Fruit fly (Drosophila melanogaster) whole organism, embryonic: ENCODE data around the gene mib1.

Experiments used
- Antp ChIP-seq: fragments of 200-800 bp; sonication (Bioruptor generic); optimal IDR thresholded peaks from 3 replicates; lab custom pipeline; 2016; ENCODE audit warnings: missing biosample characterization, missing genetic modification characterization
- B-H1 ChIP-seq: fragments of 200-800 bp; sonication (Bioruptor generic); IDR thresholded peaks from 3 replicates; pipeline ENCODE4 v1.3.6; 2022; ENCODE audit warnings: missing biosample characterization, missing genetic modification characterization
- Bdp1 ChIP-seq: fragments of 200-800 bp; sonication (Bioruptor generic); optimal IDR thresholded peaks from 3 replicates; lab custom pipeline; 2016; ENCODE audit warnings: missing biosample characterization, missing genetic modification characterization
- C15 ChIP-seq: fragments of 200-800 bp; sonication (Bioruptor generic); IDR thresholded peaks from 3 replicates; pipeline ENCODE4 v1.3.6; 2022; ENCODE audit warnings: missing biosample characterization, missing genetic modification characterization
- CG13287 ChIP-seq: fragments of 200-800 bp; sonication (Bioruptor generic); IDR thresholded peaks from 2 replicates; pipeline ENCODE4 v1.3.6; 2022; ENCODE audit warnings: missing biosample characterization, missing genetic modification characterization; ENCODE audit not compliant: partially characterized antibody
- CG14014 ChIP-seq: fragments of 200-800 bp; sonication (Bioruptor generic); IDR thresholded peaks from 2 replicates; pipeline ENCODE4 v1.3.6; 2022; ENCODE audit warnings: missing biosample characterization, missing genetic modification characterization
- CG14441 ChIP-seq: fragments of 200-800 bp; sonication (Bioruptor generic); IDR thresholded peaks from 2 replicates; pipeline ENCODE4 v1.3.6; 2022; ENCODE audit warnings: missing biosample characterization, missing genetic modification characterization
- CG14710 ChIP-seq: fragments of 200-800 bp; sonication (Bioruptor generic); optimal IDR thresholded peaks from 3 replicates; lab custom pipeline; 2019; ENCODE audit warnings: missing biosample characterization, mild to moderate bottlenecking, missing genetic modification characterization, moderate library complexity
- CG16813 ChIP-seq: fragments of 200-800 bp; sonication (Bioruptor generic); IDR thresholded peaks from 3 replicates; pipeline ENCODE4 v1.3.6; 2022; ENCODE audit warnings: missing biosample characterization, missing genetic modification characterization; ENCODE audit not compliant: partially characterized antibody
- CG17359 ChIP-seq: fragments of 200-800 bp; sonication (Bioruptor generic); optimal IDR thresholded peaks from 3 replicates; lab custom pipeline; 2018; ENCODE audit warnings: missing biosample characterization, mild to moderate bottlenecking, missing genetic modification characterization, moderate library complexity
- CG17361 ChIP-seq: fragments of 200-800 bp; sonication (Bioruptor generic); IDR thresholded peaks from 3 replicates; pipeline ENCODE4 v1.3.6; 2022; ENCODE audit warnings: missing biosample characterization, missing genetic modification characterization
- CG2120 ChIP-seq: fragments of 200-800 bp; sonication (Bioruptor generic); optimal IDR thresholded peaks from 3 replicates; lab custom pipeline; 2016; ENCODE audit warnings: missing biosample characterization, missing genetic modification characterization
- CG31224 ChIP-seq: fragments of 200-800 bp; sonication (Bioruptor generic); IDR thresholded peaks from 2 replicates; pipeline ENCODE4 v1.3.6; 2022; ENCODE audit warnings: missing biosample characterization, missing genetic modification characterization
- CG31388 ChIP-seq: fragments of 200-800 bp; sonication (Bioruptor generic); optimal IDR thresholded peaks from 2 replicates; lab custom pipeline; 2016; ENCODE audit warnings: missing biosample characterization, missing genetic modification characterization
- CG33213 ChIP-seq: fragments of 200-800 bp; sonication (Bioruptor generic); optimal IDR thresholded peaks from 3 replicates; lab custom pipeline; 2016; ENCODE audit warnings: missing biosample characterization, missing genetic modification characterization
- CG33557 ChIP-seq: fragments of 200-800 bp; sonication (Bioruptor generic); optimal IDR thresholded peaks from 2 replicates; lab custom pipeline; 2019; ENCODE audit warnings: missing biosample characterization, mild to moderate bottlenecking, missing genetic modification characterization, moderate library complexity
- CG4730 ChIP-seq: fragments of 200-800 bp; sonication (Bioruptor generic); IDR thresholded peaks from 2 replicates; pipeline ENCODE4 v1.3.6; 2022; ENCODE audit warnings: missing biosample characterization, missing genetic modification characterization
- CG6689 ChIP-seq: fragments of 200-800 bp; sonication (Bioruptor generic); IDR thresholded peaks from 2 replicates; pipeline ENCODE4 v1.3.6; 2022; ENCODE audit warnings: missing biosample characterization, missing genetic modification characterization
- CG8765 ChIP-seq: fragments of 200-800 bp; sonication (Bioruptor generic); IDR thresholded peaks from 2 replicates; pipeline ENCODE4 v1.3.6; 2022; ENCODE audit warnings: missing biosample characterization, missing genetic modification characterization
- CG8924 ChIP-seq: fragments of 200-800 bp; optimal IDR thresholded peaks from 3 replicates; lab custom pipeline; 2019; ENCODE audit warnings: missing biosample characterization, mild to moderate bottlenecking, missing genetic modification characterization, moderate library complexity
- Dp ChIP-seq: fragments of 200-800 bp; sonication (Bioruptor generic); optimal IDR thresholded peaks from 2 replicates; lab custom pipeline; 2018; ENCODE audit warnings: missing biosample characterization, mild to moderate bottlenecking, missing genetic modification characterization, moderate library complexity
- E2f1 ChIP-seq: fragments of 200-800 bp; sonication (Bioruptor generic); IDR thresholded peaks from 2 replicates; pipeline ENCODE4 v1.3.6; 2022; ENCODE audit warnings: missing biosample characterization, missing genetic modification characterization
- Ets65A ChIP-seq: fragments of 200-800 bp; sonication (Bioruptor generic); peaks from one replicate; lab custom pipeline; 2016; ENCODE audit warnings: missing biosample characterization, missing genetic modification characterization
- Hmr ChIP-seq: fragments of 200-800 bp; sonication (Bioruptor generic); optimal IDR thresholded peaks from 3 replicates; lab custom pipeline; 2017; ENCODE audit warnings: mild to moderate bottlenecking, missing biosample characterization, missing genetic modification reagents, missing genetic modification characterization
- Hmx ChIP-seq: fragments of 200-800 bp; sonication (Bioruptor generic); optimal IDR thresholded peaks from 2 replicates; lab custom pipeline; 2016; ENCODE audit warnings: missing biosample characterization, missing genetic modification characterization
- Lpt ChIP-seq: fragments of >200 bp; optimal IDR thresholded peaks from 2 replicates; lab custom pipeline; 2018; ENCODE audit warnings: missing biosample characterization, missing genetic modification characterization
- Nf-YC ChIP-seq: fragments of 200-800 bp; optimal IDR thresholded peaks from 3 replicates; lab custom pipeline; 2019; ENCODE audit warnings: missing biosample characterization, mild to moderate bottlenecking, missing genetic modification characterization, moderate library complexity
- Six4 ChIP-seq: fragments of 200-800 bp; sonication (Bioruptor generic); optimal IDR thresholded peaks from 2 replicates; lab custom pipeline; 2016; ENCODE audit warnings: missing biosample characterization, missing genetic modification characterization
- Sry-β ChIP-seq: fragments of 200-800 bp; sonication (Bioruptor generic); optimal IDR thresholded peaks from 2 replicates; lab custom pipeline; 2018; ENCODE audit warnings: missing biosample characterization, mild to moderate bottlenecking, missing genetic modification characterization, moderate library complexity
- Vsx1 ChIP-seq: fragments of 200-800 bp; sonication (Bioruptor generic); optimal IDR thresholded peaks from 2 replicates; lab custom pipeline; 2017; ENCODE audit warnings: missing biosample characterization, mild to moderate bottlenecking, missing genetic modification characterization, missing genetic modification reagents
- Xrp1 ChIP-seq: fragments of 200-800 bp; sonication (Bioruptor generic); IDR thresholded peaks from 2 replicates; pipeline ENCODE4 v1.3.6; 2022; ENCODE audit warnings: missing biosample characterization, missing genetic modification characterization
- ap ChIP-seq: fragments of 200-800 bp; sonication (Bioruptor generic); IDR thresholded peaks from 2 replicates; pipeline ENCODE4 v1.3.6; 2022; ENCODE audit warnings: missing biosample characterization, missing genetic modification characterization
- cg ChIP-seq: fragments of 200-800 bp; sonication (Bioruptor generic); optimal IDR thresholded peaks from 3 replicates; lab custom pipeline; 2019; ENCODE audit warnings: missing biosample characterization, mild to moderate bottlenecking, missing genetic modification characterization, moderate library complexity
- ems ChIP-seq: fragments of 200-800 bp; sonication (Bioruptor generic); optimal IDR thresholded peaks from 3 replicates; lab custom pipeline; 2016; ENCODE audit warnings: missing biosample characterization, missing genetic modification characterization
- gcm2 ChIP-seq: fragments of 200-800 bp; sonication (Bioruptor generic); optimal IDR thresholded peaks from 2 replicates; lab custom pipeline; 2016; ENCODE audit warnings: missing biosample characterization, missing genetic modification characterization
- gro ChIP-seq: fragments of 200-800 bp; sonication (Bioruptor generic); optimal IDR thresholded peaks from 2 replicates; lab custom pipeline; 2016; ENCODE audit warnings: missing biosample characterization, missing genetic modification characterization
- ind ChIP-seq: fragments of 200-800 bp; sonication (Bioruptor generic); optimal IDR thresholded peaks from 3 replicates; lab custom pipeline; 2016; ENCODE audit warnings: missing biosample characterization, missing genetic modification characterization
- maf-S ChIP-seq: fragments of 200-800 bp; sonication (Bioruptor generic); optimal IDR thresholded peaks from 2 replicates; lab custom pipeline; 2016; ENCODE audit warnings: missing biosample characterization, missing genetic modification characterization
- nerfin-2 ChIP-seq: fragments of 200-800 bp; sonication (Bioruptor generic); IDR thresholded peaks from 2 replicates; pipeline ENCODE4 v1.3.6; 2022; ENCODE audit warnings: missing biosample characterization, missing genetic modification characterization; ENCODE audit not compliant: partially characterized antibody
- pfk ChIP-seq: fragments of 200-800 bp; sonication (Bioruptor generic); optimal IDR thresholded peaks from 2 replicates; lab custom pipeline; 2018; ENCODE audit warnings: missing biosample characterization, mild to moderate bottlenecking, missing genetic modification characterization, moderate library complexity
- pnt ChIP-seq: fragments of 200-800 bp; sonication (Bioruptor generic); optimal IDR thresholded peaks from 3 replicates; lab custom pipeline; 2016; ENCODE audit warnings: missing biosample characterization, missing genetic modification characterization
- pum ChIP-seq: fragments of 200-800 bp; sonication (Bioruptor generic); optimal IDR thresholded peaks from 2 replicates; lab custom pipeline; 2016; ENCODE audit warnings: missing biosample characterization, missing genetic modification characterization
- run ChIP-seq: fragments of 200-800 bp; sonication (Bioruptor generic); optimal IDR thresholded peaks from 3 replicates; lab custom pipeline; 2018; ENCODE audit warnings: missing biosample characterization, mild to moderate bottlenecking, missing genetic modification characterization
- scrt ChIP-seq: fragments of 200-800 bp; sonication (Bioruptor generic); optimal IDR thresholded peaks from 2 replicates; lab custom pipeline; 2018; ENCODE audit warnings: missing biosample characterization, mild to moderate bottlenecking, missing genetic modification characterization, moderate library complexity
- sisA ChIP-seq: fragments of 200-800 bp; sonication (Bioruptor generic); IDR thresholded peaks from 2 replicates; pipeline ENCODE4 v1.3.6; 2022; ENCODE audit warnings: missing biosample characterization, missing genetic modification characterization
- slp2 ChIP-seq: fragments of 200-800 bp; sonication (Bioruptor generic); optimal IDR thresholded peaks from 2 replicates; lab custom pipeline; 2016; ENCODE audit warnings: missing biosample characterization, missing genetic modification characterization
- sob ChIP-seq: fragments of 200-800 bp; sonication (Bioruptor generic); IDR thresholded peaks from 2 replicates; pipeline ENCODE4 v1.3.6; 2022; ENCODE audit warnings: missing biosample characterization, missing genetic modification characterization
- toy ChIP-seq: fragments of 200-800 bp; sonication (Bioruptor generic); IDR thresholded peaks from 2 replicates; pipeline ENCODE4 v1.3.6; 2022; ENCODE audit warnings: missing biosample characterization, missing genetic modification characterization
- trem ChIP-seq: fragments of 200-800 bp; optimal IDR thresholded peaks from 3 replicates; lab custom pipeline; 2019; ENCODE audit warnings: missing biosample characterization, mild to moderate bottlenecking, missing genetic modification characterization, moderate library complexity
- tup ChIP-seq: fragments of 200-800 bp; sonication (Bioruptor generic); optimal IDR thresholded peaks from 2 replicates; lab custom pipeline; 2016; ENCODE audit warnings: missing biosample characterization, mild to moderate bottlenecking, missing genetic modification characterization, moderate library complexity
- vfl ChIP-seq: fragments of 200-800 bp; sonication (Bioruptor generic); optimal IDR thresholded peaks from 2 replicates; lab custom pipeline; 2016; ENCODE audit warnings: missing biosample characterization, missing genetic modification characterization

The mib1 gene

dm6 chr3L:15982783-15983432 lies 28.7 kb downstream of the mib1 start, which contains the start of the genes brm and Arl1 (continued):
- TF ChIP-seq ap (GFP tag; lab: Robert Waterston, UW): peak; percentile 98
- TF ChIP-seq pum (GFP tag; lab: Kevin White, UChicago): peak; percentile 88
- peak; percentile 95 for TF ChIP-seq Six4 (GFP tag; lab: Kevin White, UChicago)
- peak; percentile 97 for TF ChIP-seq toy
- TF ChIP-seq CG16813 (GFP tag; lab: Robert Waterston, UW): peak; percentile 39; the same call in 1 of the 3 replicates
- TF ChIP-seq Hmr (GFP tag; lab: Kevin White, UChicago): peak; percentile 97
- TF ChIP-seq CG17359 (tag; lab: Kevin White, UChicago): peak; percentile 98
- TF ChIP-seq CG2120 (GFP tag; lab: Kevin White, UChicago): peak; percentile 97
- TF ChIP-seq Antp: peak; percentile 78
- TF ChIP-seq CG33213 (GFP tag; lab: Kevin White, UChicago): peak; percentile 74
- peak; percentile 98 for TF ChIP-seq ind (GFP tag; lab: Kevin White, UChicago)
- peak; percentile 75 for TF ChIP-seq maf-S (GFP tag; lab: Kevin White, UChicago)
- peak; percentile 99 for TF ChIP-seq Xrp1 (GFP tag; lab: Robert Waterston, UW)
- peak; percentile 96 for TF ChIP-seq tup
- peak; percentile 98 for TF ChIP-seq CG8924 (tag; lab: Kevin White, UChicago)
- TF ChIP-seq CG4730 (GFP tag; lab: Robert Waterston, UW): peak; percentile 99
- peak; percentile 14; the same call in 1 of the 2 replicates for TF ChIP-seq nerfin-2 (GFP tag; lab: Robert Waterston, UW)
- TF ChIP-seq CG31224 (GFP tag; lab: Robert Waterston, UW): peak; percentile 98
- peak; percentile 94 for TF ChIP-seq Nf-YC
- TF ChIP-seq Ets65A (GFP tag; lab: Kevin White, UChicago): peak; percentile 99
- TF ChIP-seq Dp (GFP tag; lab: Kevin White, UChicago): peak; percentile 40
- TF ChIP-seq CG8765: peak; percentile 98
- TF ChIP-seq Bdp1 (GFP tag; lab: Kevin White, UChicago): peak; percentile 83
- peak; percentile 100 for TF ChIP-seq sob (GFP tag; lab: Robert Waterston, UW)
- TF ChIP-seq trem (tag; lab: Kevin White, UChicago): peak; percentile 96
- peak; percentile 72 for TF ChIP-seq CG13287 (GFP tag; lab: Robert Waterston, UW)
- peak; percentile 61 for TF ChIP-seq Sry-β
- peak; percentile 62 for TF ChIP-seq slp2
- TF ChIP-seq B-H1 (GFP tag; lab: Robert Waterston, UW): peak; percentile 99
- peak; percentile 98 for TF ChIP-seq CG14710 (tag; lab: Kevin White, UChicago)
- TF ChIP-seq vfl (GFP tag; lab: Kevin White, UChicago): peak; percentile 93
- TF ChIP-seq E2f1 (GFP tag; lab: Robert Waterston, UW): peak; percentile 99
- TF ChIP-seq CG17361: peak; percentile 99
- TF ChIP-seq pfk (GFP tag; lab: Kevin White, UChicago): peak; percentile 82
- no peak for TF ChIP-seq Lpt (GFP tag; lab: Kevin White, UChicago)
- no peak for TF ChIP-seq cg
- TF ChIP-seq scrt (GFP tag; lab: Kevin White, UChicago): peak; percentile 94
- TF ChIP-seq gcm2: peak; percentile 81
- TF ChIP-seq pnt (GFP tag; lab: Kevin White, UChicago): peak; percentile 80
- TF ChIP-seq Hmx (GFP tag; lab: Kevin White, UChicago): peak; percentile 83
- peak; percentile 80 for TF ChIP-seq run (tag; lab: Kevin White, UChicago)
- no peak for TF ChIP-seq Vsx1 (GFP tag; lab: Kevin White, UChicago)
- TF ChIP-seq CG6689 (GFP tag; lab: Robert Waterston, UW): peak; percentile 99
- TF ChIP-seq CG31388 (GFP tag; lab: Kevin White, UChicago): peak; percentile 95
- TF ChIP-seq ems (GFP tag; lab: Kevin White, UChicago): peak; percentile 94
- peak; percentile 99 for TF ChIP-seq sisA (GFP tag; lab: Robert Waterston, UW)
- peak; percentile 89 for TF ChIP-seq gro (GFP tag; lab: Kevin White, UChicago)
- peak; percentile 99 for TF ChIP-seq CG14014 (GFP tag; lab: Robert Waterston, UW)
- peak; percentile 99 for TF ChIP-seq CG14441 (GFP tag; lab: Robert Waterston, UW)
- peak; percentile 98 for TF ChIP-seq CG33557 (GFP tag; lab: Kevin White, UChicago)
- peak; percentile 99 for TF ChIP-seq C15 (GFP tag; lab: Robert Waterston, UW)
